Fruit fly (Drosophila melanogaster): ENCODE data around the gene Cpr35B.

DNA sequence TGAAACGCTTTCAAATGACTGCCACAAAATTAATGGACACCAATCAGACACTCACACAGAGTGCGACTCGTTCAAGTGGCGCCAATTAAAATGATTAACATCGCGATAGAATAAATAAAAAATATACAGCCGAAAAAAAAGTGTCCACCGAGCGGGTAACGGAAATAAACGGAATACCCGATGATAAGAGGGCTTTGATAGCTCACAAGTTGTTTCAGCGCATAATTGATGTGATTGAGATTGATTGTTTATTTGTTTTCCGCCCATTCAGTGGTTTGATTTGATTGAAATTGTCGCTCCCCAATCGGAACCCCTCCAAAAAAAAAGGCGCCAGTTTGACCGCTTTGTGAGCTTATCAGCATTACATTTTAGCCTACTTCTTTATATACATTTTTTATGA lies 21.4 kb downstream of the Cpr35B start:
- TF ChIP-seq dsx (GFP tag; optimal IDR thresholded peaks at IDR 0.05; ENCODE audit: poor library complexity, severe bottlenecking) (no peak), fd59A (GFP tag; optimal IDR thresholded peaks at IDR 0.05) (no peak), Hr4 (GFP tag; optimal IDR thresholded peaks at IDR 0.05) (no peak), Sox15 (GFP tag; optimal IDR thresholded peaks at IDR 0.05) (no peak), CG6792 (GFP tag; optimal IDR thresholded peaks at IDR 0.05) (no peak), Gug (GFP tag; IDR thresholded peaks at IDR 0.05) (no peak), CG8632 (GFP tag; optimal IDR thresholded peaks at IDR 0.05) (no peak), Met (GFP tag; optimal IDR thresholded peaks at IDR 0.05) (no peak)

Data from whole organism, prepupa.